Worm (Caenorhabditis elegans) whole organism, L2 larva: ENCODE data around the gene C30B5.2.

Source experiments
- C34F6.9 ChIP-seq: fragments of 150-350 bp; optimal IDR thresholded peaks from 2 replicates; lab custom pipeline; 2014; ENCODE audit warnings: missing biosample characterization, missing genetic modification characterization
- F13H6.1 ChIP-seq: sonication (generic microtip); optimal IDR thresholded peaks from 2 replicates; lab custom pipeline; 2016; ENCODE audit warnings: missing genetic modification characterization, missing compliant biosample characterization
- Y55F3AM.14 ChIP-seq: fragments of 200-800 bp; sonication (Bioruptor generic); optimal IDR thresholded peaks from 2 replicates; lab custom pipeline; 2018; ENCODE audit warnings: mild to moderate bottlenecking, missing genetic modification characterization, missing compliant biosample characterization
- ama-1 ChIP-seq: fragments of 150-350 bp; optimal IDR thresholded peaks from 2 replicates; lab custom pipeline; 2018; ENCODE audit warnings: inconsistent platforms
- blmp-1 ChIP-seq: sonication (generic microtip); optimal IDR thresholded peaks from 2 replicates; lab custom pipeline; 2017; ENCODE audit warnings: missing genetic modification characterization, mild to moderate bottlenecking, missing compliant biosample characterization, antibody characterized with exemption, moderate library complexity; ENCODE audit not compliant: insufficient read depth
- ceh-16 ChIP-seq: fragments of 150-350 bp; optimal IDR thresholded peaks from 2 replicates; lab custom pipeline; 2014; ENCODE audit warnings: missing biosample characterization, missing genetic modification characterization
- crh-2 ChIP-seq: sonication (generic microtip); optimal IDR thresholded peaks from 2 replicates; lab custom pipeline; 2017; ENCODE audit warnings: missing biosample characterization, missing genetic modification characterization
- egl-27 ChIP-seq: sonication (generic microtip); optimal IDR thresholded peaks from 3 replicates; lab custom pipeline; 2017; ENCODE audit warnings: missing biosample characterization, missing genetic modification reagents, missing genetic modification characterization
- elt-1 ChIP-seq: fragments of 150-350 bp; optimal IDR thresholded peaks from 2 replicates; lab custom pipeline; 2014; ENCODE audit warnings: missing biosample characterization, missing genetic modification characterization
- fos-1 ChIP-seq: fragments of 150-350 bp; optimal IDR thresholded peaks from 2 replicates; lab custom pipeline; 2014; ENCODE audit warnings: missing biosample characterization, missing genetic modification characterization
- gmeb-1 ChIP-seq: fragments of 150-350 bp; optimal IDR thresholded peaks from 2 replicates; lab custom pipeline; 2014; ENCODE audit warnings: missing biosample characterization, missing genetic modification characterization
- lin-11 ChIP-seq: fragments of 150-350 bp; sonication (generic microtip); optimal IDR thresholded peaks from 2 replicates; lab custom pipeline; 2014; ENCODE audit warnings: missing biosample characterization, missing genetic modification characterization, inconsistent platforms, mixed read lengths
- lin-13 ChIP-seq: fragments of 150-350 bp; optimal IDR thresholded peaks from 2 replicates; lab custom pipeline; 2014; ENCODE audit warnings: missing biosample characterization, missing genetic modification reagents, missing genetic modification characterization
- lsy-2 ChIP-seq, 2 experiments: fragments of 150-350 bp in 1 of 2; sonication (generic microtip) in 1 of 2; optimal IDR thresholded peaks; 2 replicates each; lab custom pipeline; 2014 to 2017; ENCODE audit warnings: missing biosample characterization in 2 of 2, missing genetic modification characterization in 2 of 2
- mbf-1 ChIP-seq: sonication (generic microtip); optimal IDR thresholded peaks from 2 replicates; lab custom pipeline; 2017; ENCODE audit warnings: missing biosample characterization, missing genetic modification characterization
- mdl-1 ChIP-seq, 2 experiments: fragments of 150-350 bp in 1 of 2; sonication (generic microtip) in 1 of 2; optimal IDR thresholded peaks; 2 replicates each; lab custom pipeline; 2017; ENCODE audit warnings: missing biosample characterization in 2 of 2, missing genetic modification characterization in 2 of 2
- nhr-10 ChIP-seq: sonication (generic microtip); optimal IDR thresholded peaks from 2 replicates; lab custom pipeline; 2017; ENCODE audit warnings: missing biosample characterization, missing genetic modification characterization
- nhr-129 ChIP-seq: fragments of 150-350 bp; optimal IDR thresholded peaks from 2 replicates; lab custom pipeline; 2014; ENCODE audit warnings: missing biosample characterization, missing genetic modification characterization
- nhr-237 ChIP-seq: fragments of 150-350 bp; optimal IDR thresholded peaks from 2 replicates; lab custom pipeline; 2014; ENCODE audit warnings: missing biosample characterization, missing genetic modification characterization
- nhr-25 ChIP-seq: fragments of 150-350 bp; sonication (generic microtip); optimal IDR thresholded peaks from 3 replicates; lab custom pipeline; 2014; ENCODE audit warnings: missing biosample characterization, missing genetic modification characterization
- peb-1 ChIP-seq: fragments of 150-350 bp; optimal IDR thresholded peaks from 2 replicates; lab custom pipeline; 2014; ENCODE audit warnings: missing biosample characterization, missing genetic modification characterization
- sem-4 ChIP-seq: fragments of 150-350 bp; optimal IDR thresholded peaks from 2 replicates; lab custom pipeline; 2014; ENCODE audit warnings: missing biosample characterization, missing genetic modification reagents, missing genetic modification characterization
- snpc-4 ChIP-seq: fragments of 150-350 bp; optimal IDR thresholded peaks from 2 replicates; lab custom pipeline; 2014; ENCODE audit warnings: missing biosample characterization, missing genetic modification characterization
- unc-55 ChIP-seq: fragments of 150-350 bp; sonication (generic microtip); optimal IDR thresholded peaks from 3 replicates; lab custom pipeline; 2014; ENCODE audit warnings: missing biosample characterization, missing genetic modification reagents, missing genetic modification characterization
- ztf-1 ChIP-seq: fragments of 200-800 bp; sonication (Bioruptor generic); conservative IDR thresholded peaks from 2 replicates; pipeline ENCODE4 v1.3.6; 2022; ENCODE audit warnings: missing genetic modification characterization, missing compliant biosample characterization
- ztf-11 ChIP-seq: sonication (generic microtip); optimal IDR thresholded peaks from 2 replicates; lab custom pipeline; 2017; ENCODE audit warnings: missing biosample characterization, missing genetic modification characterization

The C30B5.2 gene

DNA sequence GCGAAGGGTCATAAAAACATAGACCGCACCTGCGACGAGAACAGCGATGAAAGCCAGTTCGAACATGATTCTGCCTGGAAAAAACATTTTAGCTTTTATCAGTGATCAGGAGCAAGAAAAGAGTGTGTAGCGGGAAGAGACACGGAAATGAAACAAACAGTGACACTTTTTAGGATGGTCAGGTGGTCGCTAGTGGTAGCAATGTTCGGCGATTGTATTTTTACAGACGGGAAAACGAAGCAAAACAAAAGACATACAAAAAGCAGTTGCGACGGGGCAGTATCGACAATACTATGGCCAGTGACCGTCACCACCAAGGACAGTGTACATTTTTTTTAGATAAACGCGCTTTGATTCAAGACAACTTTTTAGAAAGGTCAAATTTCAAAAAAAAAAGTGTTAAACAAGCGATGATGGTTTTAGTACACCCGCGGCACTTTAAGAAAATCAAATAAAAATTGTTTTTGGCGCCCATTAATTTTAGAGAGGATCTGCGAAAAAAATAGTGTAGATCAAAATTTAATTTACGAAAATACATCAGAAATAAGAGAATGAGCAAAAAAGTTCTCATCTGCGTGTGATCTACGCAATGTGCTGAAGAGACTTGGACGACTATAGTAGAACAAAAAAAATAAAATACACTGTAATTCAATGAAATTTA is 38.6 kb downstream of the C30B5.2 start, which contains the start of gene T24H7.9:
Gene T24H7.9 (minus strand): TSS at position 74 of the 661 bp plus-strand sequence.
- no peak for TF ChIP-seq ztf-1 (GFP tag; lab: Robert Waterston, UW)
- TF ChIP-seq crh-2 (tag; lab: Kevin White, UChicago) = no peak
- no peak for TF ChIP-seq C34F6.9 (tag; lab: Kevin White, UChicago)
- TF ChIP-seq nhr-10 (tag; lab: Kevin White, UChicago) = no peak
- TF ChIP-seq fos-1 = peak; percentile 27
- no peak for TF ChIP-seq mdl-1 (tag; optimal IDR thresholded peaks at IDR 0.05; lab: Kevin White, UChicago)
- TF ChIP-seq ztf-11 (tag; lab: Kevin White, UChicago) = no peak

DNA sequence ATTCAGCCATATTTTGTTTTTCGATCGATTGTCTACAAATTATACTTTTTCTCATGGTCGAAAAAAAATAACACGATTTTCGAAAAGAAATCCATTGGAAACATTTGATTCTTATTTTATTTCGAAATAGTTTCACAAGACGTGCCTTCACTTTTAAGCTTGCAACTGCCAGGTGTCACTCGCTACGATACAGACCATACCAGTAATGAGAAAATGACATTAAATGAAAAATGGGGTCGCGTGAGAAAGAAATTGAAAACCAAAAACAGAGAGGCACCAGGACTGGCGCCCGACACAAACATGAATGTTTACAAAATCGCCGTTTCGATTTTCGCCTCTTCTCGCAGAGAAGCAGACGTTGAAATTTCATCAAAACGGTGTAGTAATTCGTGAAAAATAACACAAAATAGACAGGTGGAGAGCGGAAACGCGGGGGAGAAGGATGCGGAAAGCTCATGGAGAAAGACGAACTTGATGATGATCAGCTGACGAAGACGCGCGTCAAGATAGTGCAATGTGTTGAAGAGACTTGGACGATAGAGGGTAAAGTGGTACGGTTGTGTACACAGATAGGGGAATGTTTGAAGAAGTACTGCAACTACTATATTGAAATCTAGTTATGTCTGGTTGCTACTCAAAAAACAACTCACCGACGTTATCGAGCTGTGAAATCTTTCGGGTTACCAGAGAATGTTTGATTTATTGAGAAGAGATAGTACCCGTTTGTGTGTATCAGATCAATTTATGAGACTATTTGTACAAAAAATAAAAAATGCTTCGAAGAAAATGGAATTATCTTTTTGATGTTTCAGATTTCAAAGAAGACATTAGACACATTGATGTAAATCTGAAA is 39.3 kb downstream of the C30B5.2 start:
- TF ChIP-seq nhr-25 (peak; percentile 4), mbf-1 (tag; lab: Kevin White, UChicago) (no peak), F13H6.1 (tag; lab: Kevin White, UChicago) (peak; percentile 46), elt-1 (tag; lab: Kevin White, UChicago) (no peak), nhr-129 (tag; lab: Kevin White, UChicago) (peak; percentile 21), unc-55 (GFP tag; lab: Kevin White, UChicago) (no peak)
- TF ChIP-seq, all 48 proteins: peak for 3

DNA sequence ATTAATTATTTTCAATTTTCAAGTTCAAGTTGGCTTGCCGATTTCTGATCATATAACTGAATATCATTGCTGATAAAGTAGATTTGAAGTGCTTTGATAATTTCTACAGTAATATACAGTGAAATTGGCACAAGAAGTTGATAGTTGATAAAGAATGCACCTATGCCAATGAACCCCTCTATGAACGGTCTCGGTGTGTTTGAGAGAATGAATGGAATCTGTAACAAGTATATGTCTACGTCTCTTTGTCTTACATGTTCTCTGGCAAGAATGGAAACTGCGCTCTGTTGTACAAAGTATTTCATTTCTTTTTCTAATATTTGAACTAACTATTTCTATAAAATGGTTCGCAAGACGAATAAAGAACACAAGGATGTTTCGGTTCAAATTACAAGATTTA is 44.8 kb downstream of the C30B5.2 start, which contains the start of gene T24H7.8:
Gene T24H7.8 (plus strand): TSS at position 301 of the 400 bp plus-strand sequence.
- TF ChIP-seq Y55F3AM.14 (GFP tag; lab: Kevin White, UChicago) = no peak
- TF ChIP-seq egl-27 = no peak
- no peak for TF ChIP-seq ceh-16 (tag; lab: Kevin White, UChicago)
- TF ChIP-seq peb-1 = no peak
- no peak for TF ChIP-seq snpc-4
- TF ChIP-seq mdl-1 (tag; optimal IDR thresholded peaks at IDR 0.05; lab: Kevin White, UChicago) = no peak
- TF ChIP-seq lin-13 (GFP tag; lab: Kevin White, UChicago) = no peak
- TF ChIP-seq unc-55 (GFP tag; lab: Kevin White, UChicago) = no peak
- TF ChIP-seq nhr-237 = no peak
- TF ChIP-seq blmp-1 (tag; lab: Kevin White, UChicago) = no peak
- TF ChIP-seq lin-11 (tag; lab: Kevin White, UChicago) = no peak
- TF ChIP-seq lsy-2 (tag; optimal IDR thresholded peaks at IDR 0.05; lab: Kevin White, UChicago) = no peak
- TF ChIP-seq ztf-11 (tag; lab: Kevin White, UChicago) = no peak
- no peak for TF ChIP-seq nhr-25
- no peak for TF ChIP-seq sem-4 (tag; lab: Kevin White, UChicago)

DNA sequence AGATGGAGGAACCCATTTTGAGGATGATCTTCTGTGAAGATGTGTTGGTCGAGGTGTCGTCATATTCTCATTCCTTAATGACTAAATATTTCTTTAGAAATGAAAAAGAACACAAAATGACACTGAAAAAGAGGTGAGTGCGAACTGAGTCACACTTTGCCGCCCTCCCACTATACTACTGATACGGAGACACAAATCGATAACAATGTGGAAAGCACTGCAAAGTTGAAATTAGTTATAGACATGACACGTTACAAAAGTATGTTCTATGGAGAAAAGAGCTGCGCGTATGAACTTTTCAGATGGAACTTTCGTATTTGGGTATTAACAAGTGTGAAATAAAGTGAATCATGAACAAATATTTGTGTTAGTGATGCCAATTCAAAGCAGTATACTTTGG is 47.2 kb downstream of the C30B5.2 start, which contains the start of gene tat-4:
Gene tat-4 (minus strand): TSS at position 117 of the 400 bp plus-strand sequence.
- TF ChIP-seq snpc-4 (no peak), fos-1 (peak; percentile 89), ztf-1 (GFP tag; lab: Robert Waterston, UW) (no peak), ama-1 (lab: Kevin White, UChicago) (no peak), C34F6.9 (tag; lab: Kevin White, UChicago) (no peak)

DNA sequence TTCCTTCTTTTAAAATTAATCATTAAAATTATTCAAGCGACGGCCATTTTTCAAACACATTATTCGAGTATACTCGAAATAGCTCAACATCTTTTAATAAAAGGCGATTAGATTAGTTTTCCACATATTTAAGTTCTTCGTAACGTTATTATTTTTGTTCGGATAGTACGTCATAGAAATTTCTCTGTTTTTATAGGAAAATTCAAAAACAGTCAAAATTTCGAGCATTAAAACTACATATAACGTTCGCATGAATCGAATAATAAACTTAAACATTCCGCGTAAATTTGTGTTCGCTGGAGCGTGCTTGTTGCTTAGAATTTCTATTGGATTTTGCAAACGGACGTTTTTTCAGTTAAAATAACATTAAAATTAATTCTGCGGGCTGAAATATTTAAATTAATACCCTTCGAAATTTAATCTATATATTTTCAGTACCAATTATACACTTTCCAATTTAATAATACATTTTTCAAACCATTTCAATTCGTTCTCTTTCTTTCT is 48.3 kb downstream of the C30B5.2 start, which contains the start of gene blos-4:
Gene blos-4 (plus strand): TSS at position 51 of the 504 bp plus-strand sequence.
- TF ChIP-seq gmeb-1 (tag; lab: Kevin White, UChicago) (peak; percentile 50), nhr-25 (no peak)

DNA sequence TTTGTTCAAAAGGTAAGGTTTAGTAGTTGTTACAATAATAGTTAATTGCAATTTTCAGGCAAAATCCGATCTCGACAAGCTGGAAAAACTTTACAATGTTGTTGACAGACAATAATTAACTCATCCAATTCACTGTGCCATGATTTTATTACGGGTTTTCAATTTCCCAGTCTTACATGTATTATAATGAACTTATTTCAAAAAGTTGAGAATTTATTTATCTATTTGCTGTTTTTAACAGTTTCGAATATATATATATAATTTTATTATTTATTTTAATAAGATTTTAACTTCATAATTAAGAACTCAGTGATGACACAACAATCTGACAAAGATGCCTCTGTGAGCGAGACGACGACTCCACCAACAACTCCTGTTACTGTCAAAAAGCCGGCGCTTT is 49.1 kb downstream of the C30B5.2 start, which contains the start of gene lelo-1:
Gene lelo-1 (plus strand): TSS at position 301 of the 400 bp plus-strand sequence.
- no peak for TF ChIP-seq unc-55 (GFP tag; lab: Kevin White, UChicago)
- no peak for TF ChIP-seq peb-1
- no peak for TF ChIP-seq nhr-237
- TF ChIP-seq nhr-10 (tag; lab: Kevin White, UChicago) = no peak
- TF ChIP-seq snpc-4 = no peak
- TF ChIP-seq crh-2 (tag; lab: Kevin White, UChicago) = no peak
